Worm (Caenorhabditis elegans) whole organism, midembryonic: ENCODE results near the gene nspa-10.

Source experiments
- tab-1 ChIP-seq: fragments of 200-800 bp; sonication (Bioruptor generic); IDR thresholded peaks from 2 replicates; pipeline ENCODE4 v1.3.6; 2022; ENCODE audit warnings: missing genetic modification characterization, missing compliant biosample characterization
- ztf-29 ChIP-seq: fragments of 200-800 bp; sonication (Bioruptor generic); IDR thresholded peaks from 2 replicates; pipeline ENCODE4 v1.3.6; 2022; ENCODE audit warnings: missing genetic modification reagents, missing genetic modification characterization, missing compliant biosample characterization

DNA sequence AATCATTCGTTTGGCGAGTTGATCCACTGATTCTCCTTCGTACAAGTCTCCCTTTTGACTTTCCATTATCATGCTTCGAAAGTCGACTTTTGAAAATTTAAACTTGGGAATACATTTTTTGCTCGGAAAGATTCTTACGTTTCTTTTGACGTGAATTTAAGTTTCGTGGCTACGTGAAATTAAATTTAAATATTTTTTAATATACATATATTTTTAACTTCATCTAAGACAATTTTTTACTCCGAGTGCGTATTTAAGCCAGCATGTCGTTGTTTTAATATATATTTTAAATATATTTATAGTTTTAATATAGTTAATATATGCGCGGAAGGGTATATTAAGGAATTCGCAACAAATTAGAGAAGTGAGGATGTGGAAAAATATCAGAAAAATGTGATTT, 34.6 kb downstream of the nspa-10 start, which contains the start of gene R08A2.2:
- TF ChIP-seq ztf-29 (GFP tag; lab: Robert Waterston, UW) (no peak), tab-1 (no peak)
